Fruit fly (Drosophila melanogaster): ENCODE data around the gene CG12075.

CG12075 gene

dm6 chrX:8836566-8836965 is 1.6 kb upstream of the CG12075 start:
- TF ChIP-seq kay (GFP tag; ENCODE audit: borderline replicate concordance): no peak

- TF ChIP-seq Clk (GFP tag; optimal IDR thresholded peaks at IDR 0.05): no peak
- no peak for TF ChIP-seq Crg-1 (GFP tag; optimal IDR thresholded peaks at IDR 0.05)
- TF ChIP-seq cic (GFP tag; optimal IDR thresholded peaks at IDR 0.05): no peak
- peak; percentile 4 for TF ChIP-seq bab1 (GFP tag; optimal IDR thresholded peaks at IDR 0.05)
- TF ChIP-seq CG5204 (GFP tag; optimal IDR thresholded peaks at IDR 0.05): no peak
Observed at dm6 chrX:8837184-8837583, 939 bp upstream of the CG12075 start.

dm6 chrX:8839370-8839769 is 1.2 kb downstream of the CG12075 start:
- TF ChIP-seq tj (GFP tag; optimal IDR thresholded peaks at IDR 0.05) (no peak), CG1620 (GFP tag; optimal IDR thresholded peaks at IDR 0.05) (no peak), CG11617 (GFP tag; optimal IDR thresholded peaks at IDR 0.05) (no peak), CG14711 (tag; optimal IDR thresholded peaks at IDR 0.05) (no peak), pad (GFP tag; optimal IDR thresholded peaks at IDR 0.05) (no peak), CG7101 (tag; optimal IDR thresholded peaks at IDR 0.05) (no peak), toe (GFP tag; optimal IDR thresholded peaks at IDR 0.05) (no peak), CG33017 (tag; optimal IDR thresholded peaks at IDR 0.05) (no peak)

- TF ChIP-seq CG1620 (GFP tag; optimal IDR thresholded peaks at IDR 0.05) (no peak), CG5204 (GFP tag; optimal IDR thresholded peaks at IDR 0.05) (no peak), CG14711 (tag; optimal IDR thresholded peaks at IDR 0.05) (no peak), CG7101 (tag; optimal IDR thresholded peaks at IDR 0.05) (no peak), CG7045 (GFP tag; optimal IDR thresholded peaks at IDR 0.05) (no peak), Hr96 (GFP tag; optimal IDR thresholded peaks at IDR 0.05) (no peak), kay (GFP tag; ENCODE audit: borderline replicate concordance) (no peak), CG11617 (GFP tag; optimal IDR thresholded peaks at IDR 0.05) (no peak), cnc (optimal IDR thresholded peaks at IDR 0.05) (no peak), cic (GFP tag; optimal IDR thresholded peaks at IDR 0.05) (no peak), CG12768 (GFP tag; optimal IDR thresholded peaks at IDR 0.05) (no peak), Clk (GFP tag; optimal IDR thresholded peaks at IDR 0.05) (no peak), bab1 (GFP tag; optimal IDR thresholded peaks at IDR 0.05) (no peak), tj (GFP tag; optimal IDR thresholded peaks at IDR 0.05) (no peak), Mnt (GFP tag; optimal IDR thresholded peaks at IDR 0.05) (no peak), pad (GFP tag; optimal IDR thresholded peaks at IDR 0.05) (no peak), toe (GFP tag; optimal IDR thresholded peaks at IDR 0.05) (no peak), Crg-1 (GFP tag; optimal IDR thresholded peaks at IDR 0.05) (no peak), ovo (GFP tag; optimal IDR thresholded peaks at IDR 0.05) (no peak), CG33017 (tag; optimal IDR thresholded peaks at IDR 0.05) (no peak)
Observed at dm6 chrX:8841438-8841837, 3.3 kb downstream of the CG12075 start.

dm6 chrX:8843755-8844154 is 5.6 kb downstream of the CG12075 start:
- TF ChIP-seq CG5204 (GFP tag; optimal IDR thresholded peaks at IDR 0.05) (no peak), ovo (GFP tag; optimal IDR thresholded peaks at IDR 0.05) (no peak), CG1620 (GFP tag; optimal IDR thresholded peaks at IDR 0.05) (no peak), pad (GFP tag; optimal IDR thresholded peaks at IDR 0.05) (no peak), CG33017 (tag; optimal IDR thresholded peaks at IDR 0.05) (no peak), Clk (GFP tag; optimal IDR thresholded peaks at IDR 0.05) (no peak), Mnt (GFP tag; optimal IDR thresholded peaks at IDR 0.05) (no peak), toe (GFP tag; optimal IDR thresholded peaks at IDR 0.05) (no peak), CG7045 (GFP tag; optimal IDR thresholded peaks at IDR 0.05) (no peak), Crg-1 (GFP tag; optimal IDR thresholded peaks at IDR 0.05) (no peak), tj (GFP tag; optimal IDR thresholded peaks at IDR 0.05) (no peak), CG7101 (tag; optimal IDR thresholded peaks at IDR 0.05) (no peak), CG11617 (GFP tag; optimal IDR thresholded peaks at IDR 0.05) (no peak), bab1 (GFP tag; optimal IDR thresholded peaks at IDR 0.05) (no peak)

- TF ChIP-seq CG11617 (GFP tag; optimal IDR thresholded peaks at IDR 0.05) (no peak), CG14711 (tag; optimal IDR thresholded peaks at IDR 0.05) (no peak), CG7045 (GFP tag; optimal IDR thresholded peaks at IDR 0.05) (no peak), kay (GFP tag; ENCODE audit: borderline replicate concordance) (no peak), bab1 (GFP tag; optimal IDR thresholded peaks at IDR 0.05) (no peak), ovo (GFP tag; optimal IDR thresholded peaks at IDR 0.05) (no peak), pad (GFP tag; optimal IDR thresholded peaks at IDR 0.05) (no peak), CG12768 (GFP tag; optimal IDR thresholded peaks at IDR 0.05) (no peak), tj (GFP tag; optimal IDR thresholded peaks at IDR 0.05) (no peak), Clk (GFP tag; optimal IDR thresholded peaks at IDR 0.05) (no peak), cic (GFP tag; optimal IDR thresholded peaks at IDR 0.05) (no peak), Hr96 (GFP tag; optimal IDR thresholded peaks at IDR 0.05) (no peak), CG1620 (GFP tag; optimal IDR thresholded peaks at IDR 0.05) (no peak), cnc (optimal IDR thresholded peaks at IDR 0.05) (no peak), CG5204 (GFP tag; optimal IDR thresholded peaks at IDR 0.05) (no peak), Mnt (GFP tag; optimal IDR thresholded peaks at IDR 0.05) (no peak), CG7101 (tag; optimal IDR thresholded peaks at IDR 0.05) (no peak), toe (GFP tag; optimal IDR thresholded peaks at IDR 0.05) (no peak)
Observed at dm6 chrX:8852170-8852569, 14.0 kb downstream of the CG12075 start.

dm6 chrX:8857098-8857724 is 19.1 kb downstream of the CG12075 start:
- TF ChIP-seq CG33017 (tag; optimal IDR thresholded peaks at IDR 0.05) (no peak), CG1620 (GFP tag; optimal IDR thresholded peaks at IDR 0.05) (no peak), CG11617 (GFP tag; optimal IDR thresholded peaks at IDR 0.05) (no peak)
